Fruit fly (Drosophila melanogaster) whole organism, embryonic: ENCODE data around the gene CG10195.

Source experiments
- Adf1 ChIP-seq: fragments of 200-800 bp; sonication (Bioruptor generic); IDR thresholded peaks from 2 replicates; pipeline ENCODE4 v1.3.6; 2022; ENCODE audit warnings: missing biosample characterization, missing genetic modification characterization
- CG10654 ChIP-seq: fragments of 200-800 bp; sonication (Bioruptor generic); optimal IDR thresholded peaks from 2 replicates; lab custom pipeline; 2016; ENCODE audit warnings: missing biosample characterization, missing genetic modification characterization
- CG12155 ChIP-seq: fragments of 200-800 bp; sonication (Bioruptor generic); optimal IDR thresholded peaks from 3 replicates; lab custom pipeline; 2016; ENCODE audit warnings: missing biosample characterization, missing genetic modification characterization
- CG12219 ChIP-seq: fragments of 200-800 bp; sonication (Bioruptor generic); optimal IDR thresholded peaks from 3 replicates; lab custom pipeline; 2018; ENCODE audit warnings: missing biosample characterization, mild to moderate bottlenecking, missing genetic modification characterization
- CG12744 ChIP-seq: fragments of 200-800 bp; sonication (Bioruptor generic); optimal IDR thresholded peaks from 2 replicates; lab custom pipeline; 2016; ENCODE audit warnings: missing biosample characterization, missing genetic modification characterization
- CG12769 ChIP-seq: fragments of 200-800 bp; sonication (Bioruptor generic); optimal IDR thresholded peaks from 2 replicates; lab custom pipeline; 2019; ENCODE audit warnings: missing biosample characterization, mild to moderate bottlenecking, missing genetic modification characterization, moderate library complexity
- CG13296 ChIP-seq: fragments of 200-800 bp; sonication (Bioruptor generic); optimal IDR thresholded peaks from 3 replicates; lab custom pipeline; 2018; ENCODE audit warnings: missing biosample characterization, mild to moderate bottlenecking, missing genetic modification characterization
- CG14050 ChIP-seq: fragments of 200-800 bp; sonication (Bioruptor generic); IDR thresholded peaks from 3 replicates; pipeline ENCODE4 v1.3.6; 2022; ENCODE audit warnings: missing biosample characterization, missing genetic modification characterization
- CG15011 ChIP-seq: fragments of 200-800 bp; sonication (Bioruptor generic); optimal IDR thresholded peaks from 3 replicates; lab custom pipeline; 2018; ENCODE audit warnings: missing biosample characterization, mild to moderate bottlenecking, missing genetic modification characterization
- CG15073 ChIP-seq: fragments of 200-800 bp; sonication (Bioruptor generic); optimal IDR thresholded peaks from 2 replicates; lab custom pipeline; 2016; ENCODE audit warnings: missing biosample characterization, missing genetic modification characterization
- CG15479 ChIP-seq: fragments of 200-800 bp; sonication (Bioruptor generic); optimal IDR thresholded peaks from 3 replicates; lab custom pipeline; 2019; ENCODE audit warnings: missing biosample characterization, mild to moderate bottlenecking, missing genetic modification characterization, moderate library complexity
- CG15696 ChIP-seq: fragments of 200-800 bp; sonication (Bioruptor generic); optimal IDR thresholded peaks from 2 replicates; lab custom pipeline; 2019; ENCODE audit warnings: missing biosample characterization, mild to moderate bottlenecking, missing genetic modification characterization, moderate library complexity
- CG1602 ChIP-seq: fragments of 200-800 bp; sonication (Bioruptor generic); optimal IDR thresholded peaks from 3 replicates; lab custom pipeline; 2016; ENCODE audit warnings: missing biosample characterization, missing genetic modification characterization
- CG18599 ChIP-seq: fragments of 200-800 bp; sonication (Bioruptor generic); optimal IDR thresholded peaks from 3 replicates; lab custom pipeline; 2017; ENCODE audit warnings: missing biosample characterization, missing genetic modification characterization, mild to moderate bottlenecking, moderate library complexity, missing genetic modification reagents
- CG18764 ChIP-seq: fragments of 200-800 bp; sonication (Bioruptor generic); optimal IDR thresholded peaks from 3 replicates; lab custom pipeline; 2016; ENCODE audit warnings: missing biosample characterization, missing genetic modification characterization
- CG2120 ChIP-seq: fragments of 200-800 bp; sonication (Bioruptor generic); optimal IDR thresholded peaks from 3 replicates; lab custom pipeline; 2016; ENCODE audit warnings: missing biosample characterization, missing genetic modification characterization
- CG3065 ChIP-seq: fragments of 200-800 bp; sonication (Bioruptor generic); optimal IDR thresholded peaks from 2 replicates; lab custom pipeline; 2016; ENCODE audit warnings: missing biosample characterization, missing genetic modification characterization
- CG3726 ChIP-seq: fragments of 200-800 bp; sonication (Bioruptor generic); IDR thresholded peaks from 3 replicates; pipeline ENCODE4, ENCODE4 v1.3.6; 2022; ENCODE audit warnings: missing biosample characterization, missing genetic modification characterization
- CG3995 ChIP-seq: fragments of 200-800 bp; sonication (Bioruptor generic); optimal IDR thresholded peaks from 3 replicates; lab custom pipeline; 2016; ENCODE audit warnings: missing biosample characterization, missing genetic modification characterization
- CG4282 ChIP-seq: fragments of 200-800 bp; sonication (Bioruptor generic); optimal IDR thresholded peaks from 2 replicates; lab custom pipeline; 2016; ENCODE audit warnings: missing biosample characterization, missing genetic modification characterization
- CG4730 ChIP-seq: fragments of 200-800 bp; sonication (Bioruptor generic); IDR thresholded peaks from 2 replicates; pipeline ENCODE4 v1.3.6; 2022; ENCODE audit warnings: missing biosample characterization, missing genetic modification characterization
- CG6813 ChIP-seq: fragments of 200-800 bp; sonication (Bioruptor generic); optimal IDR thresholded peaks from 2 replicates; lab custom pipeline; 2017; ENCODE audit warnings: missing biosample characterization, missing genetic modification characterization, mild to moderate bottlenecking, moderate library complexity, missing genetic modification reagents
- CG8944 ChIP-seq: fragments of 200-800 bp; sonication (Bioruptor generic); optimal IDR thresholded peaks from 3 replicates; lab custom pipeline; 2016; ENCODE audit warnings: missing biosample characterization, missing genetic modification characterization
- HLH54F ChIP-seq: fragments of 200-800 bp; sonication (Bioruptor generic); optimal IDR thresholded peaks from 3 replicates; lab custom pipeline; 2016; ENCODE audit warnings: missing biosample characterization, missing genetic modification characterization
- HLHmδ ChIP-seq: fragments of 200-800 bp; sonication (Bioruptor generic); optimal IDR thresholded peaks from 2 replicates; lab custom pipeline; 2018; ENCODE audit warnings: missing biosample characterization, mild to moderate bottlenecking, missing genetic modification characterization, moderate library complexity
- Lim3 ChIP-seq: fragments of 200-800 bp; sonication (Bioruptor generic); IDR thresholded peaks from 2 replicates; pipeline ENCODE4 v1.3.6; 2022; ENCODE audit warnings: missing biosample characterization, missing genetic modification characterization
- NC2α ChIP-seq: fragments of 200-800 bp; sonication (Bioruptor generic); optimal IDR thresholded peaks from 2 replicates; lab custom pipeline; 2016; ENCODE audit warnings: missing biosample characterization, missing genetic modification characterization
- Neu2 ChIP-seq: fragments of 200-800 bp; sonication (Bioruptor generic); optimal IDR thresholded peaks from 3 replicates; lab custom pipeline; 2016; ENCODE audit warnings: missing biosample characterization, missing genetic modification characterization, borderline replicate concordance
- Nf-YA ChIP-seq: fragments of 200-800 bp; sonication (Bioruptor generic); IDR thresholded peaks from 2 replicates; pipeline ENCODE4 v1.3.6; 2022; ENCODE audit warnings: missing biosample characterization, missing genetic modification characterization
- Opbp ChIP-seq: fragments of 200-800 bp; sonication (Bioruptor generic); IDR thresholded peaks from 3 replicates; pipeline ENCODE4 v1.3.6; 2022; ENCODE audit warnings: missing biosample characterization, missing genetic modification characterization; ENCODE audit not compliant: partially characterized antibody
- al ChIP-seq: fragments of 200-800 bp; sonication (Bioruptor generic); IDR thresholded peaks from 2 replicates; pipeline ENCODE4 v1.3.6; 2022; ENCODE audit warnings: missing biosample characterization, missing genetic modification characterization
- ap ChIP-seq: fragments of 200-800 bp; sonication (Bioruptor generic); IDR thresholded peaks from 2 replicates; pipeline ENCODE4 v1.3.6; 2022; ENCODE audit warnings: missing biosample characterization, missing genetic modification characterization
- cas ChIP-seq: fragments of 200-800 bp; sonication (Bioruptor generic); IDR thresholded peaks from 2 replicates; pipeline ENCODE4 v1.3.6; 2022; ENCODE audit warnings: missing biosample characterization, missing genetic modification characterization
- caup ChIP-seq: fragments of 200-800 bp; sonication (Bioruptor generic); optimal IDR thresholded peaks from 3 replicates; lab custom pipeline; 2017; ENCODE audit warnings: missing biosample characterization, mild to moderate bottlenecking, missing genetic modification characterization, moderate library complexity; ENCODE audit not compliant: severe bottlenecking
- chinmo ChIP-seq: fragments of 200-800 bp; sonication (Bioruptor generic); IDR thresholded peaks from 4 replicates; pipeline ENCODE4 v1.3.6; 2022; ENCODE audit warnings: missing biosample characterization, missing genetic modification characterization; ENCODE audit not compliant: partially characterized antibody
- crc ChIP-seq: fragments of 200-800 bp; sonication (Bioruptor generic); optimal IDR thresholded peaks from 2 replicates; lab custom pipeline; 2016; ENCODE audit warnings: missing biosample characterization, missing genetic modification characterization
- dmrt11E ChIP-seq: fragments of 200-800 bp; sonication (Bioruptor generic); optimal IDR thresholded peaks from 3 replicates; lab custom pipeline; 2018; ENCODE audit warnings: missing biosample characterization, mild to moderate bottlenecking, missing genetic modification characterization, moderate library complexity
- dmrt99B ChIP-seq: fragments of 200-800 bp; sonication (Bioruptor generic); optimal IDR thresholded peaks from 2 replicates; lab custom pipeline; 2018; ENCODE audit warnings: missing biosample characterization, mild to moderate bottlenecking, missing genetic modification characterization, moderate library complexity
- dpn ChIP-seq, 2 experiments: fragments of 200-800 bp; sonication (Bioruptor generic); optimal IDR thresholded peaks; 3 replicates each; lab custom pipeline; 2016; ENCODE audit warnings: missing biosample characterization in 2 of 2, missing genetic modification characterization in 2 of 2
- en ChIP-seq: fragments of 200-800 bp; sonication (Bioruptor generic); optimal IDR thresholded peaks from 2 replicates; lab custom pipeline; 2016; ENCODE audit warnings: missing biosample characterization, missing genetic modification characterization
- fd3F ChIP-seq: fragments of 200-800 bp; sonication (Bioruptor generic); optimal IDR thresholded peaks from 2 replicates; lab custom pipeline; 2018; ENCODE audit warnings: missing biosample characterization, mild to moderate bottlenecking, missing genetic modification characterization, moderate library complexity
- fd96Cb ChIP-seq: fragments of 200-800 bp; sonication (Bioruptor generic); optimal IDR thresholded peaks from 2 replicates; lab custom pipeline; 2018; ENCODE audit warnings: missing biosample characterization, mild to moderate bottlenecking, missing genetic modification characterization, moderate library complexity
- maf-S ChIP-seq: fragments of 200-800 bp; sonication (Bioruptor generic); optimal IDR thresholded peaks from 2 replicates; lab custom pipeline; 2016; ENCODE audit warnings: missing biosample characterization, missing genetic modification characterization
- nerfin-2 ChIP-seq: fragments of 200-800 bp; sonication (Bioruptor generic); IDR thresholded peaks from 2 replicates; pipeline ENCODE4 v1.3.6; 2022; ENCODE audit warnings: missing biosample characterization, missing genetic modification characterization; ENCODE audit not compliant: partially characterized antibody
- nom ChIP-seq: fragments of 200-800 bp; sonication (Bioruptor generic); optimal IDR thresholded peaks from 2 replicates; lab custom pipeline; 2017; ENCODE audit warnings: missing biosample characterization, missing genetic modification characterization, mild to moderate bottlenecking, moderate library complexity, missing genetic modification reagents
- phol ChIP-seq: fragments of 200-800 bp; sonication (Bioruptor generic); optimal IDR thresholded peaks from 3 replicates; lab custom pipeline; 2018; ENCODE audit warnings: missing biosample characterization, mild to moderate bottlenecking, missing genetic modification characterization, moderate library complexity
- rib ChIP-seq: fragments of 200-800 bp; sonication (Bioruptor generic); IDR thresholded peaks from 2 replicates; pipeline ENCODE4 v1.3.6; 2022; ENCODE audit warnings: missing biosample characterization, missing genetic modification characterization
- row ChIP-seq: fragments of 200-800 bp; sonication (Bioruptor generic); IDR thresholded peaks from 3 replicates; pipeline ENCODE4 v1.3.6; 2022; ENCODE audit warnings: missing biosample characterization, missing genetic modification characterization
- slbo ChIP-seq: fragments of 200-800 bp; sonication (Bioruptor generic); IDR thresholded peaks from 2 replicates; pipeline ENCODE4 v1.3.6; 2022; ENCODE audit warnings: missing biosample characterization, missing genetic modification characterization
- trh ChIP-seq: fragments of 200-800 bp; sonication (Bioruptor generic); optimal IDR thresholded peaks from 2 replicates; lab custom pipeline; 2016; ENCODE audit warnings: missing biosample characterization, missing genetic modification characterization
- tx ChIP-seq: fragments of 200-800 bp; sonication (Bioruptor generic); optimal IDR thresholded peaks from 2 replicates; lab custom pipeline; 2016; ENCODE audit warnings: missing biosample characterization, missing genetic modification characterization

Gene CG10195

dm6 chr2L:19489997-19490461, 5.5 kb upstream of the CG10195 start, which contains the start of the genes CG10194 and CG18094 (continued):
- no peak for TF ChIP-seq CG18599
- TF ChIP-seq CG12219: no peak
- no peak for TF ChIP-seq Opbp (GFP tag; lab: Robert Waterston, UW)
- no peak for TF ChIP-seq crc (GFP tag; lab: Kevin White, UChicago)
- TF ChIP-seq CG14050: no peak
- no peak for TF ChIP-seq HLH54F (GFP tag; lab: Kevin White, UChicago)
- TF ChIP-seq CG3726 (GFP tag; lab: Robert Waterston, UW): no peak
- TF ChIP-seq caup (GFP tag; lab: Kevin White, UChicago): no peak
- TF ChIP-seq cas (GFP tag; lab: Robert Waterston, UW): no peak
- TF ChIP-seq fd3F (GFP tag; lab: Kevin White, UChicago): no peak
- no peak for TF ChIP-seq en (GFP tag; lab: Kevin White, UChicago)
- no peak for TF ChIP-seq CG6813 (GFP tag; lab: Kevin White, UChicago)
- no peak for TF ChIP-seq CG18764 (GFP tag; lab: Kevin White, UChicago)
- no peak for TF ChIP-seq CG4730
- no peak for TF ChIP-seq rib
- peak; percentile 92 for TF ChIP-seq row
- no peak for TF ChIP-seq HLHmδ
- TF ChIP-seq CG12744 (GFP tag; lab: Kevin White, UChicago): no peak
- no peak for TF ChIP-seq Lim3 (GFP tag; lab: Robert Waterston, UW)
- TF ChIP-seq tx (GFP tag; lab: Kevin White, UChicago): no peak
- TF ChIP-seq CG13296 (GFP tag; lab: Kevin White, UChicago): peak; percentile 22
- TF ChIP-seq CG15073: no peak
- peak; percentile 65 for TF ChIP-seq CG2120 (GFP tag; lab: Kevin White, UChicago)
- 0 out of 4 replicates have a peak, but pooled peaks have one; percentile 43 for TF ChIP-seq chinmo (GFP tag; lab: Robert Waterston, UW)
- TF ChIP-seq nerfin-2 (GFP tag; lab: Robert Waterston, UW): no peak
- no peak for TF ChIP-seq dmrt99B (tag; lab: Kevin White, UChicago)
- no peak for TF ChIP-seq Nf-YA (GFP tag; lab: Robert Waterston, UW)
- peak; percentile 39 for TF ChIP-seq CG1602 (GFP tag; lab: Kevin White, UChicago)
- TF ChIP-seq slbo: peak; percentile 71
- TF ChIP-seq Neu2 (GFP tag; lab: Kevin White, UChicago): no peak
- no peak for TF ChIP-seq fd96Cb (tag; lab: Kevin White, UChicago)
- TF ChIP-seq nom (GFP tag; lab: Kevin White, UChicago): no peak
- no peak for TF ChIP-seq maf-S (GFP tag; lab: Kevin White, UChicago)
- no peak for TF ChIP-seq ap (GFP tag; lab: Robert Waterston, UW)
- TF ChIP-seq CG8944 (GFP tag; lab: Kevin White, UChicago): no peak
- TF ChIP-seq Adf1 (GFP tag; lab: Robert Waterston, UW): 0 out of 2 replicates have a peak, but pooled peaks have one; percentile 18
- TF ChIP-seq NC2α (GFP tag; lab: Kevin White, UChicago): no peak
- TF ChIP-seq CG12769 (tag; lab: Kevin White, UChicago): no peak
- peak; percentile 38 for TF ChIP-seq phol
- TF ChIP-seq CG3065 (GFP tag; lab: Kevin White, UChicago): no peak
- TF ChIP-seq dpn (GFP tag; optimal IDR thresholded peaks at IDR 0.05; lab: Kevin White, UChicago): peak in 1 of 2 experiments; percentile 47
- no peak for TF ChIP-seq CG3995
- no peak for TF ChIP-seq CG4282 (GFP tag; lab: Kevin White, UChicago)
- no peak for TF ChIP-seq trh (GFP tag; lab: Kevin White, UChicago)
- TF ChIP-seq al (GFP tag; lab: Robert Waterston, UW): 0 out of 2 replicates have a peak, but pooled peaks have one; percentile 23
- TF ChIP-seq CG15479: no peak
- TF ChIP-seq CG15696 (tag; lab: Kevin White, UChicago): no peak
- TF ChIP-seq CG15011 (GFP tag; lab: Kevin White, UChicago): no peak
- peak; percentile 57 for TF ChIP-seq CG12155
- no peak for TF ChIP-seq dmrt11E (tag; lab: Kevin White, UChicago)
- TF ChIP-seq CG10654 (GFP tag; lab: Kevin White, UChicago): peak; percentile 16
